Worm (Caenorhabditis elegans) whole organism, late embryonic: ENCODE measurements around the gene npp-21.

Experiments used
- C08G9.2 ChIP-seq: sonication (generic microtip); optimal IDR thresholded peaks from 2 replicates; lab custom pipeline; 2016; ENCODE audit warnings: mild to moderate bottlenecking, missing genetic modification characterization, moderate library complexity, missing compliant biosample characterization
- F13H6.1 ChIP-seq: sonication (generic microtip); optimal IDR thresholded peaks from 2 replicates; lab custom pipeline; 2016; ENCODE audit warnings: missing genetic modification characterization, missing compliant biosample characterization
- K02D7.2 ChIP-seq: sonication (generic microtip); optimal IDR thresholded peaks from 2 replicates; lab custom pipeline; 2017; ENCODE audit warnings: mild to moderate bottlenecking, missing genetic modification characterization, missing compliant biosample characterization
- T23F11.4 ChIP-seq: fragments of 200-800 bp; sonication (Bioruptor generic); optimal IDR thresholded peaks from 2 replicates; lab custom pipeline; 2018; ENCODE audit warnings: mild to moderate bottlenecking, missing genetic modification characterization, missing compliant biosample characterization
- Y22D7AL.16 ChIP-seq: sonication (generic microtip); optimal IDR thresholded peaks from 2 replicates; lab custom pipeline; 2016; ENCODE audit warnings: missing genetic modification characterization, missing compliant biosample characterization
- ahr-1 ChIP-seq: sonication (generic microtip); optimal IDR thresholded peaks from 2 replicates; lab custom pipeline; 2016; ENCODE audit warnings: missing genetic modification characterization, missing compliant biosample characterization
- ceh-18 ChIP-seq: sonication (generic microtip); optimal IDR thresholded peaks from 2 replicates; lab custom pipeline; 2016; ENCODE audit warnings: missing genetic modification characterization, missing compliant biosample characterization
- ceh-19 ChIP-seq: fragments of 200-800 bp; sonication (Bioruptor generic); optimal IDR thresholded peaks from 2 replicates; lab custom pipeline; 2018; ENCODE audit warnings: mild to moderate bottlenecking, missing genetic modification characterization, missing compliant biosample characterization
- ceh-2 ChIP-seq: sonication (generic microtip); optimal IDR thresholded peaks from 2 replicates; lab custom pipeline; 2016; ENCODE audit warnings: missing genotype, missing genetic modification characterization, missing compliant biosample characterization
- ceh-22 ChIP-seq: sonication (generic microtip); optimal IDR thresholded peaks from 2 replicates; lab custom pipeline; 2017; ENCODE audit warnings: missing biosample characterization, missing genetic modification characterization
- ceh-24 ChIP-seq: sonication (generic microtip); optimal IDR thresholded peaks from 2 replicates; lab custom pipeline; 2016; ENCODE audit warnings: mild to moderate bottlenecking, missing genetic modification characterization, missing compliant biosample characterization
- ceh-30 ChIP-seq: fragments of 150-350 bp; optimal IDR thresholded peaks from 2 replicates; lab custom pipeline; 2014; ENCODE audit warnings: missing biosample characterization, missing genetic modification characterization
- ceh-31 ChIP-seq: sonication (generic microtip); optimal IDR thresholded peaks from 2 replicates; lab custom pipeline; 2016; ENCODE audit warnings: missing genetic modification characterization, missing compliant biosample characterization
- ceh-34 ChIP-seq: sonication (generic microtip); optimal IDR thresholded peaks from 2 replicates; lab custom pipeline; 2016; ENCODE audit warnings: mild to moderate bottlenecking, missing genetic modification characterization, missing compliant biosample characterization
- ceh-45 ChIP-seq: fragments of 200-800 bp; sonication (Bioruptor generic); IDR thresholded peaks from 2 replicates; pipeline ENCODE4 v1.3.6; 2022; ENCODE audit warnings: missing genetic modification reagents, missing genetic modification characterization, missing compliant biosample characterization
- ceh-48 ChIP-seq: sonication (generic microtip); optimal IDR thresholded peaks from 2 replicates; lab custom pipeline; 2016; ENCODE audit warnings: missing genetic modification characterization, inconsistent platforms, missing compliant biosample characterization
- ceh-6 ChIP-seq: fragments of 200-800 bp; sonication (Bioruptor generic); optimal IDR thresholded peaks from 2 replicates; lab custom pipeline; 2018; ENCODE audit warnings: mild to moderate bottlenecking, missing genetic modification characterization, missing compliant biosample characterization
- che-1 ChIP-seq: sonication (generic microtip); optimal IDR thresholded peaks from 2 replicates; lab custom pipeline; 2016; ENCODE audit warnings: mild to moderate bottlenecking, missing genetic modification characterization, missing compliant biosample characterization
- dmd-4 ChIP-seq: sonication (generic microtip); optimal IDR thresholded peaks from 2 replicates; lab custom pipeline; 2016; ENCODE audit warnings: borderline replicate concordance, missing genetic modification characterization, missing compliant biosample characterization
- fkh-6 ChIP-seq: sonication (generic microtip); optimal IDR thresholded peaks from 2 replicates; lab custom pipeline; 2016; ENCODE audit warnings: missing genetic modification characterization, missing compliant biosample characterization
- hlh-6 ChIP-seq: sonication (generic microtip); optimal IDR thresholded peaks from 2 replicates; lab custom pipeline; 2016; ENCODE audit warnings: missing genotype, missing genetic modification characterization, missing compliant biosample characterization
- hlh-8 ChIP-seq: sonication (generic microtip); optimal IDR thresholded peaks from 2 replicates; lab custom pipeline; 2016; ENCODE audit warnings: missing genotype, missing genetic modification characterization, missing compliant biosample characterization
- mec-3 ChIP-seq: sonication (generic microtip); optimal IDR thresholded peaks from 2 replicates; lab custom pipeline; 2016; ENCODE audit warnings: borderline replicate concordance, missing genetic modification characterization, missing compliant biosample characterization
- nfya-1 ChIP-seq: sonication (generic microtip); optimal IDR thresholded peaks from 2 replicates; lab custom pipeline; 2017; ENCODE audit warnings: missing genetic modification characterization, mild to moderate bottlenecking, missing compliant biosample characterization, antibody characterized with exemption, moderate library complexity
- nhr-11 ChIP-seq: fragments of 150-350 bp; optimal IDR thresholded peaks from 2 replicates; lab custom pipeline; 2014; ENCODE audit warnings: missing biosample characterization, missing genetic modification characterization
- nhr-232 ChIP-seq: sonication (generic microtip); optimal IDR thresholded peaks from 2 replicates; lab custom pipeline; 2016; ENCODE audit warnings: missing genetic modification characterization, missing compliant biosample characterization
- npax-4 ChIP-seq: sonication (generic microtip); optimal IDR thresholded peaks from 2 replicates; lab custom pipeline; 2016; ENCODE audit warnings: missing genetic modification characterization, missing compliant biosample characterization
- odd-2 ChIP-seq: sonication (generic microtip); optimal IDR thresholded peaks from 2 replicates; lab custom pipeline; 2017; ENCODE audit warnings: antibody characterized with exemption, mild to moderate bottlenecking, missing genetic modification characterization, missing compliant biosample characterization
- pax-1 ChIP-seq: fragments of 150-350 bp; optimal IDR thresholded peaks from 2 replicates; lab custom pipeline; 2014; ENCODE audit warnings: missing biosample characterization, missing genetic modification characterization
- pha-2 ChIP-seq: sonication (generic microtip); optimal IDR thresholded peaks from 2 replicates; lab custom pipeline; 2017; ENCODE audit warnings: mild to moderate bottlenecking, missing genetic modification characterization, missing compliant biosample characterization
- pha-4 ChIP-seq: fragments of 150-350 bp; optimal IDR thresholded peaks from 2 replicates; lab custom pipeline; 2018; ENCODE audit warnings: missing biosample characterization, missing genetic modification reagents, missing genetic modification characterization
- rnt-1 ChIP-seq: sonication (generic microtip); optimal IDR thresholded peaks from 2 replicates; lab custom pipeline; 2016; ENCODE audit warnings: missing genetic modification characterization, missing compliant biosample characterization
- sdc-2 ChIP-seq: sonication (generic microtip); optimal IDR thresholded peaks from 2 replicates; lab custom pipeline; 2016; ENCODE audit warnings: missing genotype, missing genetic modification characterization, missing compliant biosample characterization
- tbx-7 ChIP-seq: sonication (generic microtip); optimal IDR thresholded peaks from 2 replicates; lab custom pipeline; 2016; ENCODE audit warnings: missing genotype, missing genetic modification characterization, missing compliant biosample characterization
- unc-3 ChIP-seq, 2 experiments: fragments of 200-800 bp in 1 of 2; sonication (Bioruptor generic) in 1 of 2; sonication (generic microtip) in 1 of 2; conservative IDR thresholded peaks in 1 of 2; optimal IDR thresholded peaks in 1 of 2; 2 replicates each; pipeline versions ENCODE4 v1.3.6 to Lab custom; 2016 to 2022; ENCODE audit warnings: missing compliant biosample characterization in 2 of 2, missing genetic modification characterization in 2 of 2, missing genetic modification reagents in 1 of 2
- unc-42 ChIP-seq: sonication (generic microtip); optimal IDR thresholded peaks from 2 replicates; lab custom pipeline; 2016; ENCODE audit warnings: missing genotype, missing genetic modification characterization, missing compliant biosample characterization
- unc-55 ChIP-seq: sonication (generic microtip); optimal IDR thresholded peaks from 2 replicates; lab custom pipeline; 2017; ENCODE audit warnings: missing biosample characterization, missing genetic modification reagents, missing genetic modification characterization
- zip-5 ChIP-seq: sonication (generic microtip); optimal IDR thresholded peaks from 2 replicates; lab custom pipeline; 2016; ENCODE audit warnings: missing genetic modification characterization, missing compliant biosample characterization
- ztf-16 ChIP-seq: sonication (generic microtip); optimal IDR thresholded peaks from 2 replicates; lab custom pipeline; 2017; ENCODE audit warnings: missing genetic modification characterization, missing compliant biosample characterization

npp-21 gene

ce11 chrII:7560844-7561243 lies 38.6 kb upstream of the npp-21 start:
- TF ChIP-seq ceh-22 (tag; lab: Kevin White, UChicago) (no peak), ceh-31 (tag; lab: Kevin White, UChicago) (no peak), dmd-4 (tag; lab: Kevin White, UChicago) (no peak), ceh-2 (tag; lab: Kevin White, UChicago) (no peak), C08G9.2 (tag; lab: Kevin White, UChicago) (no peak)

ce11 chrII:7561494-7561893 lies 38.0 kb upstream of the npp-21 start, which contains the start of the genes ZK1290.11 and ZK1290.1:
ZK1290.11 (minus strand) TSS chrII:7561594.
ZK1290.1 (plus strand) TSS chrII:7561764.
- TF ChIP-seq odd-2 (tag; lab: Kevin White, UChicago): no peak
- TF ChIP-seq ceh-48 (tag; lab: Kevin White, UChicago): no peak
- no peak for TF ChIP-seq nfya-1 (tag; lab: Kevin White, UChicago)
- no peak for TF ChIP-seq T23F11.4 (GFP tag; lab: Kevin White, UChicago)
- TF ChIP-seq ceh-6 (GFP tag; lab: Kevin White, UChicago): no peak
- TF ChIP-seq C08G9.2 (tag; lab: Kevin White, UChicago): no peak
- TF ChIP-seq pha-2 (tag; lab: Kevin White, UChicago): no peak
- TF ChIP-seq fkh-6 (tag; lab: Kevin White, UChicago): no peak
- TF ChIP-seq unc-55 (GFP tag; lab: Kevin White, UChicago): no peak
- no peak for TF ChIP-seq nhr-232
- no peak for TF ChIP-seq ceh-45 (GFP tag; lab: Robert Waterston, UW)
- TF ChIP-seq rnt-1 (tag; lab: Kevin White, UChicago): no peak
- TF ChIP-seq F13H6.1: no peak
- no peak for TF ChIP-seq npax-4 (tag; lab: Kevin White, UChicago)
- TF ChIP-seq Y22D7AL.16: no peak
- TF ChIP-seq ceh-24 (tag; lab: Kevin White, UChicago): no peak
- no peak for TF ChIP-seq ztf-16 (tag; lab: Kevin White, UChicago)
- no peak for TF ChIP-seq unc-42 (tag; lab: Kevin White, UChicago)
- TF ChIP-seq zip-5 (tag; lab: Kevin White, UChicago): no peak
- TF ChIP-seq, all 69 proteins: peak for 0

DNA sequence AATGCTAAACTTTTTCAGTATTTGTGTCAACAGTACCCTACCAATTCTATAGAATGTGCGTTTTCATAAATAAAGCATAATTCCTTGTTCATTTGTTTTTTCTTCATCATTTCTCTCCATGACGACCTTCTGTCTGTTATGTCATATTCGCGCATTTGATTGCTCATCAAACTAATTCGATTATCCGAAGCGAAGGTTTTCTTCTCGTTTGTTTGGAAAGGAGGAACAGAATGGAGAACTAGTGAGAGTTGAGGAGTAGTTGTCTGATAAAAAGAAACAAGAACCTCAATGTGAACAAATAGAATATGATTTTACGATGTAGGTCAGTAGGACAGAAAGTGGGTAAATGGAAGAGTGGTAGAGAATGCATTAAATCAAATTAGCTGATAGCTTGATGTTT lies 36.8 kb upstream of the npp-21 start:
- no peak for TF ChIP-seq ztf-16 (tag; lab: Kevin White, UChicago)
- no peak for TF ChIP-seq zip-5 (tag; lab: Kevin White, UChicago)
- no peak for TF ChIP-seq unc-55 (GFP tag; lab: Kevin White, UChicago)
- TF ChIP-seq mec-3 (tag; lab: Kevin White, UChicago): no peak
- TF ChIP-seq Y22D7AL.16: no peak
- no peak for TF ChIP-seq hlh-8 (tag; lab: Kevin White, UChicago)
- no peak for TF ChIP-seq ceh-18 (tag; lab: Kevin White, UChicago)
- no peak for TF ChIP-seq F13H6.1
- TF ChIP-seq hlh-6 (tag; lab: Kevin White, UChicago): no peak
- no peak for TF ChIP-seq ceh-30 (tag; lab: Kevin White, UChicago)
- no peak for TF ChIP-seq dmd-4 (tag; lab: Kevin White, UChicago)
- no peak for TF ChIP-seq K02D7.2 (tag; lab: Kevin White, UChicago)
- TF ChIP-seq nhr-11 (tag; lab: Kevin White, UChicago): no peak
- no peak for TF ChIP-seq unc-3 (GFP tag; conservative IDR thresholded peaks at IDR 0.05; lab: Robert Waterston, UW)
- TF ChIP-seq unc-3 (tag; optimal IDR thresholded peaks at IDR 0.05; lab: Kevin White, UChicago): no peak
- TF ChIP-seq che-1: no peak
- TF ChIP-seq ceh-31 (tag; lab: Kevin White, UChicago): no peak
- no peak for TF ChIP-seq unc-42 (tag; lab: Kevin White, UChicago)
- no peak for TF ChIP-seq sdc-2 (tag; lab: Kevin White, UChicago)

DNA sequence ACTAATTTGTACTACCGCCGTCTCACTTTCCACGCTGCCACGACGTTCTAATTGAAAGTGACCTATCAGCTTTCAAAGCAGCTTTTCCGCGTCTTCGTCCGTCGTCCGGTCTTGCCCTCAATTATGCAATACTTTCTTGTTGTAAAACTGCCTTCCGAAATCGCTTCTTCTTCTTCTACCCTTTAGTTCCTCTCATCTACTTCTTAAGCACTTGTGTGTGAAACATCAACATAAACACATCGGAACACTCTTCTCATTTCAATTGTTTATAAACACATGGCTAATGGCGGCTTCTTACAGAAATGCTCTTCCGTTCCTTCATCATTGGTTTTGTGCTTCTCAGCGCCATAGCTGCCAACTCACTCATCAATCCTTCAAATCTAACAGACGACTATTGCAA lies 29.2 kb upstream of the npp-21 start, which contains the start of gene F35D2.3:
Gene F35D2.3 (plus strand): TSS at position 301 of the 400 bp plus-strand sequence.
- TF ChIP-seq ahr-1 (no peak), tbx-7 (tag; lab: Kevin White, UChicago) (no peak), ceh-19 (GFP tag; lab: Kevin White, UChicago) (no peak), pax-1 (tag; lab: Kevin White, UChicago) (no peak), pha-4 (no peak), ceh-34 (no peak)
